Worm (Caenorhabditis elegans) whole organism, L4 larva: Measurements from ENCODE around the gene Y60A3A.23.

Source experiments
- nhr-48 ChIP-seq: sonication (generic microtip); optimal IDR thresholded peaks from 2 replicates; lab custom pipeline; 2016; ENCODE audit warnings: mild to moderate bottlenecking, missing genetic modification characterization, missing compliant biosample characterization
- snpc-4 ChIP-seq: fragments of 150-350 bp; optimal IDR thresholded peaks from 2 replicates; lab custom pipeline; 2014; ENCODE audit warnings: missing biosample characterization, missing genetic modification characterization

- TF ChIP-seq nhr-48 (tag; lab: Kevin White, UChicago) (no peak), snpc-4 (tag; lab: Kevin White, UChicago) (no peak)
Observed at ce11 chrV:19965626-19966025, 41.9 kb upstream of the Y60A3A.23 start, which contains the start of gene srh-171.
